Fruit fly (Drosophila melanogaster): ENCODE data around the gene SP1029.

SP1029 gene

dm6 chr3R:29222891-29223842, 27.1 kb downstream of the SP1029 start, which contains the start of the genes Cisd2 and Brd8 (continued):
- peak; percentile 28 for TF ChIP-seq Nf-YC (tag; optimal IDR thresholded peaks at IDR 0.05)
- no peak for TF ChIP-seq Hmr (GFP tag; optimal IDR thresholded peaks at IDR 0.05)
- peak; percentile 91 for TF ChIP-seq unc-4 (GFP tag; IDR thresholded peaks at IDR 0.05; ENCODE audit: partially characterized antibody)
- TF ChIP-seq hbn (GFP tag; IDR thresholded peaks at IDR 0.05; ENCODE audit: partially characterized antibody): peak; percentile 88
- TF ChIP-seq mirr (GFP tag; optimal IDR thresholded peaks at IDR 0.05): peak; percentile 12
- TF ChIP-seq Sox100B (GFP tag; optimal IDR thresholded peaks at IDR 0.05): no peak
- TF ChIP-seq phol (tag; optimal IDR thresholded peaks at IDR 0.05): peak; percentile 28
- peak; percentile 97 for TF ChIP-seq Bgb (GFP tag; IDR thresholded peaks at IDR 0.05; ENCODE audit: partially characterized antibody)
- no peak for TF ChIP-seq Bdp1 (GFP tag; optimal IDR thresholded peaks at IDR 0.05)
- TF ChIP-seq CG8478 (optimal IDR thresholded peaks at IDR 0.05): no peak
- TF ChIP-seq inv (GFP tag; IDR thresholded peaks at IDR 0.05; ENCODE audit: partially characterized antibody): peak; percentile 90
- peak; percentile 36; the same call in 1 of the 2 replicates for TF ChIP-seq CG9932 (GFP tag; IDR thresholded peaks at IDR 0.05)
- TF ChIP-seq gro (GFP tag; optimal IDR thresholded peaks at IDR 0.05): peak; percentile 26
- TF ChIP-seq CG17361 (GFP tag; IDR thresholded peaks at IDR 0.05): 0 out of 3 replicates have a peak, but pooled peaks have one; percentile 14
- TF ChIP-seq CG13287 (GFP tag; IDR thresholded peaks at IDR 0.05; ENCODE audit: partially characterized antibody): peak; percentile 94
- peak; percentile 30 for TF ChIP-seq CG3995 (GFP tag; optimal IDR thresholded peaks at IDR 0.05)
- TF ChIP-seq Rfx (GFP tag; IDR thresholded peaks at IDR 0.05): peak; percentile 21; the same call in 1 of the 2 replicates
- peak in 1 of 3 experiments; percentile 6 for TF ChIP-seq Stat92E (GFP tag; optimal IDR thresholded peaks at IDR 0.05)
- peak; percentile 77; the same call in 1 of the 2 replicates for TF ChIP-seq CG42726 (GFP tag; IDR thresholded peaks at IDR 0.05; ENCODE audit: partially characterized antibody)
- TF ChIP-seq jigr1 (GFP tag; IDR thresholded peaks at IDR 0.05): no peak
- TF ChIP-seq croc (GFP tag; conservative IDR thresholded peaks at IDR 0.05): no peak
- TF ChIP-seq CoRest (tag; optimal IDR thresholded peaks at IDR 0.05): no peak
- no peak for TF ChIP-seq CG18262 (tag; optimal IDR thresholded peaks at IDR 0.05)
- TF ChIP-seq vnd (GFP tag; IDR thresholded peaks at IDR 0.05; ENCODE audit: partially characterized antibody): peak; percentile 93
- TF ChIP-seq ci (GFP tag; IDR thresholded peaks at IDR 0.05): peak; percentile 35; the same call in 1 of the 3 replicates
- peak; percentile 79 for TF ChIP-seq YL-1 (GFP tag; optimal IDR thresholded peaks at IDR 0.05)
- TF ChIP-seq CG2129 (GFP tag; IDR thresholded peaks at IDR 0.05; ENCODE audit: partially characterized antibody): peak; percentile 74; the same call in 1 of the 2 replicates
- TF ChIP-seq CG13894 (tag; optimal IDR thresholded peaks at IDR 0.05): peak; percentile 6
- TF ChIP-seq Ets65A (GFP tag): peak; percentile 36
- no peak for TF ChIP-seq tio (GFP tag; optimal IDR thresholded peaks at IDR 0.05)
- TF ChIP-seq pnt (GFP tag; optimal IDR thresholded peaks at IDR 0.05): no peak
- TF ChIP-seq schlank (tag; optimal IDR thresholded peaks at IDR 0.05): no peak
- no peak for TF ChIP-seq odd (GFP tag; optimal IDR thresholded peaks at IDR 0.05)
- peak; percentile 96 for TF ChIP-seq Opbp (GFP tag; IDR thresholded peaks at IDR 0.05; ENCODE audit: partially characterized antibody)
- no peak for TF ChIP-seq ab (GFP tag; optimal IDR thresholded peaks at IDR 0.05)
- TF ChIP-seq ERR (GFP tag; optimal IDR thresholded peaks at IDR 0.05): no peak
- peak; percentile 30 for TF ChIP-seq CG33213 (GFP tag; optimal IDR thresholded peaks at IDR 0.05)
- peak; percentile 97 for TF ChIP-seq chinmo (GFP tag; IDR thresholded peaks at IDR 0.05; ENCODE audit: partially characterized antibody)
- TF ChIP-seq Dp (GFP tag; optimal IDR thresholded peaks at IDR 0.05): peak; percentile 54
- TF ChIP-seq CG1233 (GFP tag; optimal IDR thresholded peaks at IDR 0.05): no peak
- peak; percentile 93 for TF ChIP-seq MBD-R2 (GFP tag; IDR thresholded peaks at IDR 0.05)
- no peak for TF ChIP-seq CG8388 (GFP tag; optimal IDR thresholded peaks at IDR 0.05)
- no peak for TF ChIP-seq gsb (GFP tag; IDR thresholded peaks at IDR 0.05)
- TF ChIP-seq CG31224 (GFP tag; IDR thresholded peaks at IDR 0.05): no peak
- no peak for TF ChIP-seq CG4424 (GFP tag; optimal IDR thresholded peaks at IDR 0.05)
- TF ChIP-seq dan (GFP tag; IDR thresholded peaks at IDR 0.05): no peak
- TF ChIP-seq CG13123 (GFP tag; optimal IDR thresholded peaks at IDR 0.05): no peak
